Fruit fly (Drosophila melanogaster): Measurements from ENCODE around the gene mys.

mys gene

DNA sequence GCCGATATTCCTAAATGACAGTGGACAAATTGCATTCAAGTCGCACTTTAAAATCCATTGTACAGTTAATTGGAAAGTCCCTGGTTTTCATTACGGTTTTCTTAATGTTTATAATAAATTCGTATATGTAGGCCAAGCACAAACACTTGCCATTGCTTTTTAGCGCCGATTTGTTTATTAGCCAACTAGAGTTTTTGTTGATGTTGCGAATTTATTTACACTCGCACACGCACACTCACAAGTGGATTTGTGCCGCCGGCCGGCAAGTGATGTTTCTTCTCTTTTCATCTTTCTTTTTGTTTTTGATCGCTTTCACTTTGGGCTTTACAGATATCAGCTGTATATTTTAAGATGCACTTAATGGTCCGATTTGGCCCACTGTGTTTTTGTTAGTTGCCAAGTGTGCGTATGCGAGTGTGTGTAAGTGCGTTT, 4.1 kb upstream of the mys start (continued):
- TF ChIP-seq Hand (GFP tag; optimal IDR thresholded peaks at IDR 0.05) (peak; percentile 37), crol (GFP tag; IDR thresholded peaks at IDR 0.05) (no peak), CG5953 (GFP tag; IDR thresholded peaks at IDR 0.05) (no peak), fd96Cb (tag; optimal IDR thresholded peaks at IDR 0.05) (peak; percentile 77), yki (optimal IDR thresholded peaks at IDR 0.05) (no peak), CG6654 (GFP tag; optimal IDR thresholded peaks at IDR 0.05) (peak; percentile 77), Dek (tag; optimal IDR thresholded peaks at IDR 0.05) (peak; percentile 66), croc (GFP tag; conservative IDR thresholded peaks at IDR 0.05) (peak; percentile 54), Side (GFP tag; optimal IDR thresholded peaks at IDR 0.05) (peak; percentile 81), Mad (GFP tag; optimal IDR thresholded peaks at IDR 0.05) (peak; percentile 60), CG8290 (GFP tag; optimal IDR thresholded peaks at IDR 0.05) (peak; percentile 40), CG8290 (tag; optimal IDR thresholded peaks at IDR 0.05) (no peak), CG3838 (GFP tag; optimal IDR thresholded peaks at IDR 0.05) (no peak), CG12299 (tag; optimal IDR thresholded peaks at IDR 0.05) (no peak), CG6689 (GFP tag; IDR thresholded peaks at IDR 0.05) (peak; percentile 67), ci (GFP tag; IDR thresholded peaks at IDR 0.05) (peak; percentile 41; the same call in 1 of the 3 replicates), CG13296 (GFP tag; optimal IDR thresholded peaks at IDR 0.05) (peak; percentile 58), Dref (GFP tag; IDR thresholded peaks at IDR 0.05) (no peak), p53 (GFP tag; optimal IDR thresholded peaks at IDR 0.05) (peak; percentile 40), BtbVII (GFP tag; optimal IDR thresholded peaks at IDR 0.05) (peak; percentile 72), NC2α (GFP tag; optimal IDR thresholded peaks at IDR 0.05) (peak; percentile 44), Tbp (GFP tag; optimal IDR thresholded peaks at IDR 0.05) (no peak), danr (GFP tag; IDR thresholded peaks at IDR 0.05) (0 out of 2 replicates have a peak, but pooled peaks have one; percentile 6), CG11723 (GFP tag; optimal IDR thresholded peaks at IDR 0.05) (peak; percentile 45), tx (GFP tag; optimal IDR thresholded peaks at IDR 0.05) (peak; percentile 66), Sox102F (GFP tag; optimal IDR thresholded peaks at IDR 0.05) (peak; percentile 67), Atf3 (GFP tag; optimal IDR thresholded peaks at IDR 0.05) (peak; percentile 47), Mes4 (GFP tag; optimal IDR thresholded peaks at IDR 0.05) (peak; percentile 60), D (optimal IDR thresholded peaks at IDR 0.05) (no peak), D (GFP tag; optimal IDR thresholded peaks at IDR 0.05) (peak; percentile 78), Hr51 (GFP tag; optimal IDR thresholded peaks at IDR 0.05) (peak; percentile 43 to 81), CG17912 (GFP tag; optimal IDR thresholded peaks at IDR 0.05) (no peak), ewg (GFP tag; optimal IDR thresholded peaks at IDR 0.05) (peak; percentile 54), CG15514 (GFP tag; optimal IDR thresholded peaks at IDR 0.05) (no peak), ems (GFP tag; optimal IDR thresholded peaks at IDR 0.05) (peak; percentile 71), Dll (GFP tag; IDR thresholded peaks at IDR 0.05; ENCODE audit: partially characterized antibody) (no peak), ssp (GFP tag; IDR thresholded peaks at IDR 0.05) (peak; percentile 46), bsh (GFP tag; optimal IDR thresholded peaks at IDR 0.05) (peak; percentile 47 to 49), Awh (GFP tag; IDR thresholded peaks at IDR 0.05) (no peak), maf-S (GFP tag; optimal IDR thresholded peaks at IDR 0.05) (peak; percentile 75), CG11093 (GFP tag; IDR thresholded peaks at IDR 0.05) (peak; percentile 60; the same call in 1 of the 3 replicates), CG12155 (GFP tag; optimal IDR thresholded peaks at IDR 0.05) (peak; percentile 60), CG8388 (GFP tag; optimal IDR thresholded peaks at IDR 0.05) (peak; percentile 50), CG8944 (GFP tag; optimal IDR thresholded peaks at IDR 0.05) (peak; percentile 78), inv (GFP tag; IDR thresholded peaks at IDR 0.05; ENCODE audit: partially characterized antibody) (no peak), abd-A (tag; optimal IDR thresholded peaks at IDR 0.05) (no peak), Dad (GFP tag; optimal IDR thresholded peaks at IDR 0.05) (peak; percentile 40), CG7928 (GFP tag; optimal IDR thresholded peaks at IDR 0.05) (no peak), lbe (GFP tag; optimal IDR thresholded peaks at IDR 0.05) (no peak), tap (tag; optimal IDR thresholded peaks at IDR 0.05) (peak; percentile 29), CG12942 (GFP tag; optimal IDR thresholded peaks at IDR 0.05) (peak; percentile 57), CG33557 (GFP tag; optimal IDR thresholded peaks at IDR 0.05) (peak; percentile 61)
